Worm (Caenorhabditis elegans) whole organism, L2 larva: Measurements from ENCODE around the gene wah-1.

ENCODE experiments used
- ZK546.5 ChIP-seq: sonication (generic microtip); optimal IDR thresholded peaks from 2 replicates; lab custom pipeline; 2017; ENCODE audit warnings: missing biosample characterization, missing genetic modification characterization
- ceh-82 ChIP-seq: fragments of 150-350 bp; optimal IDR thresholded peaks from 2 replicates; lab custom pipeline; 2014; ENCODE audit warnings: missing biosample characterization, missing genetic modification characterization
- crh-2 ChIP-seq: sonication (generic microtip); optimal IDR thresholded peaks from 2 replicates; lab custom pipeline; 2017; ENCODE audit warnings: missing biosample characterization, missing genetic modification characterization
- lsy-2 ChIP-seq, 2 experiments: fragments of 150-350 bp in 1 of 2; sonication (generic microtip) in 1 of 2; optimal IDR thresholded peaks; 2 replicates each; lab custom pipeline; 2014 to 2017; ENCODE audit warnings: missing biosample characterization in 2 of 2, missing genetic modification characterization in 2 of 2
- nhr-6 ChIP-seq: fragments of 150-350 bp; optimal IDR thresholded peaks from 2 replicates; lab custom pipeline; 2014; ENCODE audit warnings: missing biosample characterization, missing genetic modification characterization
- peb-1 ChIP-seq: fragments of 150-350 bp; optimal IDR thresholded peaks from 2 replicates; lab custom pipeline; 2014; ENCODE audit warnings: missing biosample characterization, missing genetic modification characterization

ce11 chrIII:12033259-12033658, 43.3 kb downstream of the wah-1 start:
- no peak for TF ChIP-seq ceh-82
- no peak for TF ChIP-seq nhr-6
- TF ChIP-seq lsy-2 (tag; optimal IDR thresholded peaks at IDR 0.05; lab: Kevin White, UChicago) = no peak
- no peak for TF ChIP-seq ZK546.5 (tag; lab: Kevin White, UChicago)
- TF ChIP-seq peb-1 (tag; lab: Kevin White, UChicago) = no peak
- no peak for TF ChIP-seq crh-2 (tag; lab: Kevin White, UChicago)
